Fruit fly (Drosophila melanogaster) whole organism, embryonic: Measurements from ENCODE around the gene dbe.

Experiments
- ATbp ChIP-seq: fragments of 200-800 bp; sonication (Bioruptor generic); optimal IDR thresholded peaks from 2 replicates; lab custom pipeline; 2017; ENCODE audit warnings: missing biosample characterization, mild to moderate bottlenecking, missing genetic modification characterization, missing genetic modification reagents
- Abd-B ChIP-seq: fragments of 200-800 bp; sonication (Bioruptor generic); optimal IDR thresholded peaks from 2 replicates; lab custom pipeline; 2018; ENCODE audit warnings: missing biosample characterization, mild to moderate bottlenecking, missing genetic modification characterization, moderate library complexity
- Awh ChIP-seq: fragments of 200-800 bp; sonication (Bioruptor generic); IDR thresholded peaks from 2 replicates; pipeline ENCODE4, ENCODE4 v1.3.6; 2022; ENCODE audit warnings: missing biosample characterization, missing genetic modification characterization
- CG10267 ChIP-seq: fragments of 200-800 bp; sonication (Bioruptor generic); optimal IDR thresholded peaks from 2 replicates; lab custom pipeline; 2018; ENCODE audit warnings: missing biosample characterization, mild to moderate bottlenecking, missing genetic modification characterization, moderate library complexity
- CG10543 ChIP-seq: fragments of 200-800 bp; sonication (Bioruptor generic); optimal IDR thresholded peaks from 3 replicates; lab custom pipeline; 2017; ENCODE audit warnings: missing biosample characterization, mild to moderate bottlenecking, missing genetic modification characterization, moderate library complexity
- CG11504 ChIP-seq: fragments of 200-800 bp; sonication (Bioruptor generic); optimal IDR thresholded peaks from 3 replicates; lab custom pipeline; 2019; ENCODE audit warnings: missing biosample characterization, mild to moderate bottlenecking, missing genetic modification characterization, moderate library complexity
- CG12071 ChIP-seq: fragments of 200-800 bp; sonication (Bioruptor generic); optimal IDR thresholded peaks from 3 replicates; lab custom pipeline; 2018; ENCODE audit warnings: missing biosample characterization, mild to moderate bottlenecking, missing genetic modification characterization
- CG12104 ChIP-seq: fragments of 200-800 bp; sonication (Bioruptor generic); optimal IDR thresholded peaks from 3 replicates; lab custom pipeline; 2016; ENCODE audit warnings: missing biosample characterization, missing genetic modification characterization
- CG17568 ChIP-seq: fragments of 200-800 bp; sonication (Bioruptor generic); optimal IDR thresholded peaks from 2 replicates; lab custom pipeline; 2018; ENCODE audit warnings: missing biosample characterization, mild to moderate bottlenecking, missing genetic modification characterization, moderate library complexity
- CG2120 ChIP-seq: fragments of 200-800 bp; sonication (Bioruptor generic); optimal IDR thresholded peaks from 3 replicates; lab custom pipeline; 2016; ENCODE audit warnings: missing biosample characterization, missing genetic modification characterization
- CG2678 ChIP-seq: fragments of 200-800 bp; sonication (Bioruptor generic); optimal IDR thresholded peaks from 3 replicates; lab custom pipeline; 2019; ENCODE audit warnings: missing biosample characterization, mild to moderate bottlenecking, missing genetic modification characterization, moderate library complexity
- CG2712 ChIP-seq: fragments of 200-800 bp; optimal IDR thresholded peaks from 3 replicates; lab custom pipeline; 2019; ENCODE audit warnings: missing biosample characterization, mild to moderate bottlenecking, missing genetic modification characterization, moderate library complexity
- CG31365 ChIP-seq: fragments of 200-800 bp; sonication (Bioruptor generic); optimal IDR thresholded peaks from 2 replicates; lab custom pipeline; 2018; ENCODE audit warnings: missing biosample characterization, mild to moderate bottlenecking, missing genetic modification characterization
- CG34224 ChIP-seq: fragments of 200-800 bp; sonication (Bioruptor generic); IDR thresholded peaks from 3 replicates; pipeline ENCODE4 v1.3.6; 2022; ENCODE audit warnings: missing biosample characterization, missing genetic modification characterization; ENCODE audit not compliant: partially characterized antibody
- CG7357 ChIP-seq: fragments of 200-800 bp; sonication (Bioruptor generic); IDR thresholded peaks from 3 replicates; pipeline ENCODE4 v1.3.6; 2022; ENCODE audit warnings: missing biosample characterization, missing genetic modification characterization
- CG8290 ChIP-seq, 3 experiments: fragments of 200-800 bp; sonication (Bioruptor generic); optimal IDR thresholded peaks; 2 replicates each; lab custom pipeline; 2016 to 2019; ENCODE audit warnings: missing biosample characterization in 3 of 3, missing genetic modification characterization in 3 of 3, mild to moderate bottlenecking in 2 of 3, moderate library complexity in 1 of 3
- Dip3 ChIP-seq: fragments of 200-800 bp; sonication (Bioruptor generic); optimal IDR thresholded peaks from 3 replicates; lab custom pipeline; 2016; ENCODE audit warnings: missing biosample characterization, missing genetic modification characterization
- Ets65A ChIP-seq: fragments of 200-800 bp; sonication (Bioruptor generic); peaks from one replicate; lab custom pipeline; 2016; ENCODE audit warnings: missing biosample characterization, missing genetic modification characterization
- GATAe ChIP-seq: fragments of 200-800 bp; sonication (Bioruptor generic); conservative IDR thresholded peaks from 2 replicates; pipeline ENCODE4 v1.3.6; 2022; ENCODE audit warnings: missing biosample characterization, missing genetic modification characterization
- Hand ChIP-seq: fragments of 200-800 bp; sonication (Bioruptor generic); optimal IDR thresholded peaks from 2 replicates; lab custom pipeline; 2017; ENCODE audit warnings: mild to moderate bottlenecking, missing biosample characterization, missing genetic modification reagents, missing genetic modification characterization
- HmgZ ChIP-seq: fragments of 200-800 bp; sonication (Bioruptor generic); optimal IDR thresholded peaks from 2 replicates; lab custom pipeline; 2018; ENCODE audit warnings: missing biosample characterization, mild to moderate bottlenecking, missing genetic modification characterization
- MBD-R2 ChIP-seq: fragments of 200-800 bp; sonication (Bioruptor generic); IDR thresholded peaks from 2 replicates; pipeline ENCODE4 v1.3.6; 2022; ENCODE audit warnings: missing biosample characterization, missing genetic modification characterization
- Med ChIP-seq: fragments of 200-800 bp; sonication (Bioruptor generic); peaks from one replicate; lab custom pipeline; 2016; ENCODE audit warnings: missing biosample characterization, missing genetic modification characterization, mild to moderate bottlenecking, inconsistent platforms, moderate library complexity
- NC2α ChIP-seq: fragments of 200-800 bp; sonication (Bioruptor generic); optimal IDR thresholded peaks from 2 replicates; lab custom pipeline; 2016; ENCODE audit warnings: missing biosample characterization, missing genetic modification characterization
- Nf-YC ChIP-seq: fragments of 200-800 bp; optimal IDR thresholded peaks from 3 replicates; lab custom pipeline; 2019; ENCODE audit warnings: missing biosample characterization, mild to moderate bottlenecking, missing genetic modification characterization, moderate library complexity
- Sox102F ChIP-seq: fragments of 200-800 bp; sonication (Bioruptor generic); optimal IDR thresholded peaks from 2 replicates; lab custom pipeline; 2018; ENCODE audit warnings: missing biosample characterization, mild to moderate bottlenecking, missing genetic modification characterization, moderate library complexity
- YL-1 ChIP-seq: fragments of 200-800 bp; sonication (Bioruptor generic); optimal IDR thresholded peaks from 3 replicates; lab custom pipeline; 2017; ENCODE audit warnings: missing biosample characterization, mild to moderate bottlenecking, missing genetic modification characterization
- ara ChIP-seq: fragments of 200-800 bp; sonication (Bioruptor generic); IDR thresholded peaks from 2 replicates; pipeline ENCODE4 v1.3.6; 2022; ENCODE audit warnings: missing biosample characterization, missing genetic modification characterization
- ci ChIP-seq: fragments of 200-800 bp; sonication (Bioruptor generic); IDR thresholded peaks from 3 replicates; pipeline ENCODE4 v1.3.6; 2022; ENCODE audit warnings: missing biosample characterization, missing genetic modification characterization
- crp ChIP-seq, 2 experiments: fragments of 200-800 bp; sonication (Bioruptor generic); optimal IDR thresholded peaks; 2 replicates in 1 of 2; 3 replicates in 1 of 2; lab custom pipeline; 2017; ENCODE audit warnings: missing biosample characterization in 2 of 2, missing genetic modification characterization in 2 of 2, mild to moderate bottlenecking in 1 of 2, moderate library complexity in 1 of 2
- dmrt99B ChIP-seq: fragments of 200-800 bp; sonication (Bioruptor generic); optimal IDR thresholded peaks from 2 replicates; lab custom pipeline; 2018; ENCODE audit warnings: missing biosample characterization, mild to moderate bottlenecking, missing genetic modification characterization, moderate library complexity
- ewg ChIP-seq: fragments of 200-800 bp; sonication (Bioruptor generic); optimal IDR thresholded peaks from 3 replicates; lab custom pipeline; 2017; ENCODE audit warnings: mild to moderate bottlenecking, missing biosample characterization, missing genetic modification reagents, missing genetic modification characterization
- lab ChIP-seq: fragments of 200-800 bp; sonication (Bioruptor generic); optimal IDR thresholded peaks from 3 replicates; lab custom pipeline; 2017; ENCODE audit warnings: missing biosample characterization, missing genetic modification characterization, mild to moderate bottlenecking, moderate library complexity, missing genetic modification reagents
- mam ChIP-seq: fragments of 200-800 bp; sonication (Bioruptor generic); optimal IDR thresholded peaks from 3 replicates; lab custom pipeline; 2016; ENCODE audit warnings: missing biosample characterization, missing genetic modification characterization
- nerfin-1 ChIP-seq: fragments of 200-800 bp; sonication (Bioruptor generic); optimal IDR thresholded peaks from 3 replicates; lab custom pipeline; 2019; ENCODE audit warnings: missing biosample characterization, mild to moderate bottlenecking, missing genetic modification characterization, moderate library complexity
- phol ChIP-seq: fragments of 200-800 bp; sonication (Bioruptor generic); optimal IDR thresholded peaks from 3 replicates; lab custom pipeline; 2018; ENCODE audit warnings: missing biosample characterization, mild to moderate bottlenecking, missing genetic modification characterization, moderate library complexity
- scrt ChIP-seq: fragments of 200-800 bp; sonication (Bioruptor generic); optimal IDR thresholded peaks from 2 replicates; lab custom pipeline; 2018; ENCODE audit warnings: missing biosample characterization, mild to moderate bottlenecking, missing genetic modification characterization, moderate library complexity
- sd ChIP-seq: fragments of 200-800 bp; sonication (Bioruptor generic); optimal IDR thresholded peaks from 3 replicates; lab custom pipeline; 2018; ENCODE audit warnings: missing biosample characterization, mild to moderate bottlenecking, missing genetic modification characterization, moderate library complexity
- sens ChIP-seq: fragments of 200-800 bp; sonication (Bioruptor generic); peaks from one replicate; lab custom pipeline; 2016; ENCODE audit warnings: missing biosample characterization, missing genetic modification characterization
- slbo ChIP-seq: fragments of 200-800 bp; sonication (Bioruptor generic); IDR thresholded peaks from 2 replicates; pipeline ENCODE4 v1.3.6; 2022; ENCODE audit warnings: missing biosample characterization, missing genetic modification characterization
- twi ChIP-seq: fragments of 200-800 bp; optimal IDR thresholded peaks from 2 replicates; lab custom pipeline; 2019; ENCODE audit warnings: missing biosample characterization, mild to moderate bottlenecking, missing genetic modification characterization, moderate library complexity

dbe gene

DNA sequence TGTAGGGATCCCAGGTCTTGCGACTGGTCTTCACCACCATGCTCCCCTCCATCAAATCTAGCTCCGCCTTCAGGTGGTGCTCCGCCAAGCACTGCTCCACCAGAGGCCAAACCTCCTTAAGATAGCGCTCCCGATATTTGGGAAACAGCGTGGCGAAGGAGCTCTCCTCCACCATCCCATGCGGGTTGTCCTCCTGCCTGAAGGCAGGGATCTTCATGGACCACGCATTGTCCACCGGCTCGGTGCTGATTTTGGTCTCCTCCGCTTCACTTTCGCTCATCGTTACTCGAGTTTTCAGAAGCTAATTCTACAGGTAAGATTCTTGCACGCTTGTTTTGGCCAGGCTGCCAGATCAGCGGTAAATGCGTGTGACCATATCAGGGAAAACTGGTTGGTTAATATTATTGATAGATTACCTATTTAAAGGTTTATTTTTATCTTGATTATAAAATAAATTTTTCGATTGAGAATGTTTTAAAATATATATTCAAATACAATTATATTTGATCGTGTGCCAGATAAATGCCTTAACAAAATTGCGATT is at the start of gene dbe (continued):
- TF ChIP-seq scrt (GFP tag; lab: Kevin White, UChicago) (peak; percentile 57), phol (tag; lab: Kevin White, UChicago) (peak; percentile 8), mam (GFP tag; lab: Kevin White, UChicago) (peak; percentile 13), Med (peak; percentile 75), CG10267 (tag; lab: Kevin White, UChicago) (no peak), ci (GFP tag; lab: Robert Waterston, UW) (0 out of 3 replicates have a peak, but pooled peaks have one; percentile 43), MBD-R2 (GFP tag; lab: Robert Waterston, UW) (peak; percentile 77)

DNA sequence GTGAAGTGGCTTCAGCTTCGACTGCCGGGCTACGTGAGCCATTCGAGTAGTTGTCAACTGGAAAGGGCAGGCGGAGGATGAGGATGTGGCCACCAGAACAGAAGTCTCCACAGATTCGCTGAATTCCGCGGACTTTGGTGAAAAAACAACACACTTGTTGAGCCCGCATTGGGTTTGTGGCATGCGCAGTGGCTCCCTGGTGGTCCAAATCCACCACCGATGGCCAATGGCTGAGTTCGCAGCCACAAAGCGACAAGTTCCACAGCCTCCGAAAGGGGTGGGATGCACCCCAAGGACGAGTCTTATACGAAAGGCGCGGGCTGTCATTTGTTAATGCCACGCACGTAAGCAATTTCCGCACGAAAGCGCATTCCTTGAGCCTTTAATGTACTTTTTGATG is 49.1 kb upstream of the dbe start:
- peak; percentile 69 for TF ChIP-seq ewg (GFP tag; lab: Kevin White, UChicago)
- peak; percentile 65 for TF ChIP-seq Nf-YC (tag; lab: Kevin White, UChicago)
- TF ChIP-seq CG2712 (tag; lab: Kevin White, UChicago): no peak
- peak; percentile 95 for TF ChIP-seq scrt (GFP tag; lab: Kevin White, UChicago)
- peak; percentile 0 for TF ChIP-seq nerfin-1 (tag; lab: Kevin White, UChicago)
- TF ChIP-seq Dip3: no peak

DNA sequence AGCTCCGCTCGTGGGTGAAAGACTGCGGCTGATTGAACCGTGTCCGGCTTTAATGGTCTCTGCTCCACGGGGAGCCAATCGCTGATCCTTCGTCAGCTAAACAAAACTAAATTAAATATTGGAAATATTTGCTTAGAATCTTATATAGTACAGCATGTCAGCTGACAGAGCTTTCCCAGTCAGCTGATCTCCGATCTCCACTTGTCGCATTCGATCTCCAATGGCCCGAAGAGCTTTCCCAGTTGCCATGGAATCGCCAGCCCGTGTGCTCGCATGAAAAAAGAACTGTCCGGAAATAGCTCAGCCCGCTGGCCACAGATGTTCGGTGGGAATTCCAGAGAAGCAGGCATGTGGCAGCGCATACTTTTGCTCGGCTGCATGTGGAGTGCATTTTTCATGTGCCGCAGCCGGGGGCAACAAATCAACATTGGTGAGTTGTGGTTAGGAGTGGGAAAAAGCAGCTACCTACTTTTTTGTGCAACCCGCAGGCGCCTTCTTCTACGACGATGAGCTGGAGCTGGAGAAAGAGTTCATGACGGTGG is 44.3 kb upstream of the dbe start, which contains the start of gene GluRIIC:
TSS of gene GluRIIC (plus strand) at position 237 of the 542 bp plus-strand sequence.
- TF ChIP-seq ara (GFP tag; lab: Robert Waterston, UW) (no peak), HmgZ (tag; lab: Kevin White, UChicago) (no peak), CG12071 (GFP tag; lab: Kevin White, UChicago) (no peak), Ets65A (GFP tag; lab: Kevin White, UChicago) (peak; percentile 72), CG31365 (tag; lab: Kevin White, UChicago) (no peak), CG10543 (GFP tag; lab: Kevin White, UChicago) (no peak), Awh (GFP tag; lab: Robert Waterston, UW) (peak; percentile 12; the same call in 1 of the 2 replicates), CG7357 (GFP tag; lab: Robert Waterston, UW) (0 out of 3 replicates have a peak, but pooled peaks have one; percentile 12), sd (tag; lab: Kevin White, UChicago) (peak; percentile 40), CG12104 (no peak), Hand (no peak), Med (peak; percentile 51), twi (peak; percentile 87), ATbp (GFP tag; lab: Kevin White, UChicago) (no peak), YL-1 (no peak), CG17568 (GFP tag; lab: Kevin White, UChicago) (no peak), crp (GFP tag; optimal IDR thresholded peaks at IDR 0.05; lab: Kevin White, UChicago) (peak in 1 of 2 experiments; percentile 53)

DNA sequence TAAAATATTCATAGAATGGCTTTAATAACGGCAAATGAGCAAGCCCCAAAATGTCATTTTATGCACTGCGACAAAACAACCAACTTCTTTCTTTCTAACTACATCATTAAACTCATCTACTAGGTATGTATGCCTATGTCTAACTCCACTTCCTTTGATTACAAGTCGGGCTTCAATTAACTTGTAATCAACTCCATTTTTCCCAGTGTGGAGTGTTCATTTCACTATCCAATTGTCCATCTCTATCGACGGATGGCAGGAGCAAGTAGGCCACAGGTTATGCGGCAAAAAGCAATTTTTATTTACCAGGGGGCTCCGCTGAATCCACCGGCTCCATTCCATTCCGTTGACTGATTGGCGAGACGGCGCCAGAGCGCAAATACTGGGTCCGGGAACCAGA is 34.1 kb upstream of the dbe start:
- TF ChIP-seq NC2α (GFP tag; lab: Kevin White, UChicago) (no peak), Ets65A (GFP tag; lab: Kevin White, UChicago) (peak; percentile 55), GATAe (GFP tag; lab: Robert Waterston, UW) (no peak), Abd-B (GFP tag; lab: Kevin White, UChicago) (no peak), lab (GFP tag; lab: Kevin White, UChicago) (peak; percentile 21), CG2678 (tag; lab: Kevin White, UChicago) (peak; percentile 24), CG34224 (GFP tag; lab: Robert Waterston, UW) (no peak), CG8290 (GFP tag; optimal IDR thresholded peaks at IDR 0.05; lab: Kevin White, UChicago) (no peak), CG8290 (tag; optimal IDR thresholded peaks at IDR 0.05; lab: Kevin White, UChicago) (peak in 1 of 2 experiments; percentile 19), dmrt99B (tag; lab: Kevin White, UChicago) (peak; percentile 26), CG2120 (GFP tag; lab: Kevin White, UChicago) (peak; percentile 7), slbo (GFP tag; lab: Robert Waterston, UW) (peak; percentile 24; the same call in 1 of the 2 replicates), Sox102F (GFP tag; lab: Kevin White, UChicago) (peak; percentile 1), CG11504 (tag; lab: Kevin White, UChicago) (peak; percentile 6), Med (peak; percentile 61), sens (peak; percentile 10)
- TF ChIP-seq, all 482 proteins: peak for 11
